Fruit fly (Drosophila melanogaster): ENCODE data around the gene Acp95EF.

Acp95EF gene

DNA sequence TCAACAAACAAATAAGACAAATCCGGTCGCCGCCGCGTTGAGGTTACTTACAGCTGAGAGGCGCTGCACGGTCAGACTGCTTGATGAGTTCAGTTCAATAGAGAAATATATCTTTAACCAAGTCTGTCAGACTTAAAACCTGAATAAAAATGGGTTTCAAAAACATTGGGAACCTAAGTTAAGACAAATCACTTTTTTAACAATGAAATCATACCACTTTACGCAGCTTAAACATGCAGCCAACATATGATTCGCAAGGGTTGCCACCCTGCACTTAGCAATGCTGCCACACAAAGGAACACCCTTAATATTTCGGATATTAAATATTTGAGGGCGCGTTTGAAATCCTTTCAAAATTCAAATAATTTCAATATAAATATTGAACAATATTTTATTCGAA lies 40.2 kb upstream of the Acp95EF start, which contains the start of gene CG5515 (continued):
- no peak for TF ChIP-seq insv (GFP tag; optimal IDR thresholded peaks at IDR 0.05)
- no peak for TF ChIP-seq CG11504 (tag; optimal IDR thresholded peaks at IDR 0.05)
- no peak for TF ChIP-seq MTF-1 (GFP tag; optimal IDR thresholded peaks at IDR 0.05; ENCODE audit: borderline replicate concordance)
- peak; percentile 49 for TF ChIP-seq NC2α (GFP tag; optimal IDR thresholded peaks at IDR 0.05)
- TF ChIP-seq Lpt (GFP tag; optimal IDR thresholded peaks at IDR 0.05) = no peak
- peak; percentile 88 for TF ChIP-seq CG9609 (GFP tag; optimal IDR thresholded peaks at IDR 0.05)
- peak; percentile 90 for TF ChIP-seq chn (GFP tag; optimal IDR thresholded peaks at IDR 0.05)
- peak; percentile 55 for TF ChIP-seq CG30020 (tag; optimal IDR thresholded peaks at IDR 0.05)
- peak; percentile 3 for TF ChIP-seq kni (GFP tag; optimal IDR thresholded peaks at IDR 0.05)
- TF ChIP-seq CrebB (tag; optimal IDR thresholded peaks at IDR 0.05) = peak; percentile 50
- peak; percentile 86 for TF ChIP-seq Atf6 (GFP tag; IDR thresholded peaks at IDR 0.05)
- no peak for TF ChIP-seq CG15479 (GFP tag; optimal IDR thresholded peaks at IDR 0.05)
- TF ChIP-seq chm (GFP tag; IDR thresholded peaks at IDR 0.05) = peak; percentile 74
- peak; percentile 83 for TF ChIP-seq vnd (GFP tag; IDR thresholded peaks at IDR 0.05; ENCODE audit: partially characterized antibody)
- no peak for TF ChIP-seq Trl (optimal IDR thresholded peaks at IDR 0.05)
- peak; percentile 72 for TF ChIP-seq Trl (GFP tag; optimal IDR thresholded peaks at IDR 0.05)
- TF ChIP-seq NFAT (GFP tag; IDR thresholded peaks at IDR 0.05) = peak; percentile 70
- peak; percentile 73 to 79 for TF ChIP-seq chif (GFP tag; optimal IDR thresholded peaks at IDR 0.05)
- peak; percentile 66 for TF ChIP-seq ems (GFP tag; optimal IDR thresholded peaks at IDR 0.05)
- TF ChIP-seq CG14050 (GFP tag; IDR thresholded peaks at IDR 0.05) = peak; percentile 80
- TF ChIP-seq CG3163 (GFP tag; optimal IDR thresholded peaks at IDR 0.05) = peak; percentile 76
- no peak for TF ChIP-seq CG31388 (GFP tag; optimal IDR thresholded peaks at IDR 0.05)
- TF ChIP-seq Asciz (GFP tag; optimal IDR thresholded peaks at IDR 0.05) = no peak
- TF ChIP-seq CG10321 (GFP tag; IDR thresholded peaks at IDR 0.05) = 0 out of 2 replicates have a peak, but pooled peaks have one; percentile 7
- TF ChIP-seq Hey (tag; optimal IDR thresholded peaks at IDR 0.05) = no peak
- no peak for TF ChIP-seq D19A (tag; optimal IDR thresholded peaks at IDR 0.05)
- TF ChIP-seq Hsf (GFP tag; optimal IDR thresholded peaks at IDR 0.05) = peak; percentile 90
- no peak for TF ChIP-seq h (optimal IDR thresholded peaks at IDR 0.05)
- TF ChIP-seq prd (optimal IDR thresholded peaks at IDR 0.05) = no peak
- peak; percentile 84 for TF ChIP-seq prd (GFP tag; IDR thresholded peaks at IDR 0.05)
- peak; percentile 88 for TF ChIP-seq nerfin-2 (GFP tag; IDR thresholded peaks at IDR 0.05; ENCODE audit: partially characterized antibody)
- peak; percentile 79 for TF ChIP-seq tx (GFP tag; optimal IDR thresholded peaks at IDR 0.05)
- peak; percentile 84 for TF ChIP-seq CG32532 (GFP tag; IDR thresholded peaks at IDR 0.05)
- peak; percentile 85 for TF ChIP-seq CG12391 (tag; optimal IDR thresholded peaks at IDR 0.05)
- peak; percentile 47 for TF ChIP-seq vfl (GFP tag; optimal IDR thresholded peaks at IDR 0.05)
- TF ChIP-seq Nf-YC (tag; optimal IDR thresholded peaks at IDR 0.05) = peak; percentile 58
- peak; percentile 86 for TF ChIP-seq CG1603 (tag; optimal IDR thresholded peaks at IDR 0.05)
- peak; percentile 77 for TF ChIP-seq onecut (GFP tag; IDR thresholded peaks at IDR 0.05)
- peak; percentile 61 for TF ChIP-seq trh (GFP tag; optimal IDR thresholded peaks at IDR 0.05)
- TF ChIP-seq tio (GFP tag; optimal IDR thresholded peaks at IDR 0.05) = peak; percentile 51
- TF ChIP-seq Fer3 (tag; optimal IDR thresholded peaks at IDR 0.05) = peak; percentile 48
- TF ChIP-seq CG2712 (tag; optimal IDR thresholded peaks at IDR 0.05) = peak; percentile 81
- TF ChIP-seq Rfx (GFP tag; IDR thresholded peaks at IDR 0.05) = peak; percentile 86
- TF ChIP-seq CG2678 (tag; optimal IDR thresholded peaks at IDR 0.05) = no peak
- TF ChIP-seq CG8290 (GFP tag; optimal IDR thresholded peaks at IDR 0.05) = no peak
- TF ChIP-seq CG8290 (tag; optimal IDR thresholded peaks at IDR 0.05) = no peak
- TF ChIP-seq sob (GFP tag; IDR thresholded peaks at IDR 0.05) = peak; percentile 92
- TF ChIP-seq slp2 (GFP tag; optimal IDR thresholded peaks at IDR 0.05) = peak; percentile 40
- peak; percentile 58 for TF ChIP-seq Meics (GFP tag; optimal IDR thresholded peaks at IDR 0.05)
- peak; percentile 64 for TF ChIP-seq bcd (GFP tag; optimal IDR thresholded peaks at IDR 0.05)
- peak; percentile 45 for TF ChIP-seq CG15514 (GFP tag; optimal IDR thresholded peaks at IDR 0.05)
- no peak for TF ChIP-seq CG8478 (optimal IDR thresholded peaks at IDR 0.05)
- peak; percentile 80 for TF ChIP-seq Hr3 (GFP tag; optimal IDR thresholded peaks at IDR 0.05)

Measured in whole organism, embryonic.